Worm (Caenorhabditis elegans) whole organism, L4 larva: ENCODE results near the gene str-204.

Experiments
- D1046.2 ChIP-seq: fragments of 200-800 bp; sonication (Bioruptor generic); IDR thresholded peaks from 2 replicates; pipeline ENCODE4 v1.3.6; 2022; ENCODE audit warnings: missing genetic modification characterization, missing compliant biosample characterization
- F26F4.8 ChIP-seq: fragments of 200-800 bp; sonication (Bioruptor generic); conservative IDR thresholded peaks from 2 replicates; pipeline ENCODE4 v1.3.6; 2022; ENCODE audit warnings: missing genetic modification characterization, missing compliant biosample characterization
- R02D3.7 ChIP-seq: fragments of 150-350 bp; sonication (generic microtip); optimal IDR thresholded peaks from 3 replicates; lab custom pipeline; 2014; ENCODE audit warnings: missing biosample characterization, missing genetic modification characterization
- T20F7.1 ChIP-seq: fragments of 200-800 bp; sonication (Bioruptor generic); optimal IDR thresholded peaks from 2 replicates; lab custom pipeline; 2018; ENCODE audit warnings: mild to moderate bottlenecking, missing genetic modification characterization, missing compliant biosample characterization
- T26A8.4 ChIP-seq: fragments of 200-800 bp; sonication (Bioruptor generic); IDR thresholded peaks from 2 replicates; pipeline ENCODE4 v1.3.6; 2022; ENCODE audit warnings: missing genetic modification characterization, missing compliant biosample characterization
- Y5F2A.4 ChIP-seq: fragments of 200-800 bp; sonication (Bioruptor generic); optimal IDR thresholded peaks from 2 replicates; lab custom pipeline; 2018; ENCODE audit warnings: mild to moderate bottlenecking, missing genetic modification characterization, missing compliant biosample characterization
- ZK546.5 ChIP-seq, 2 experiments: sonication (generic microtip); optimal IDR thresholded peaks; 2 replicates each; lab custom pipeline; 2017; ENCODE audit warnings: missing biosample characterization in 2 of 2, missing genetic modification characterization in 2 of 2
- aha-1 ChIP-seq: fragments of 150-350 bp; peaks from one replicate; lab custom pipeline; 2014; ENCODE audit warnings: missing biosample characterization, missing genetic modification characterization
- aly-2 ChIP-seq: sonication (generic microtip); optimal IDR thresholded peaks from 2 replicates; lab custom pipeline; 2018; ENCODE audit warnings: missing biosample characterization, missing genetic modification characterization
- ama-1 ChIP-seq: fragments of 150-350 bp; optimal IDR thresholded peaks from 2 replicates; lab custom pipeline; 2014; ENCODE audit warnings: inconsistent platforms, mixed read lengths
- ceh-20 ChIP-seq: fragments of 200-800 bp; sonication (Bioruptor generic); IDR thresholded peaks from 2 replicates; pipeline ENCODE4 v1.3.6; 2022; ENCODE audit warnings: missing genetic modification reagents, missing genetic modification characterization, missing compliant biosample characterization
- ceh-28 ChIP-seq: fragments of 150-350 bp; optimal IDR thresholded peaks from 2 replicates; lab custom pipeline; 2014; ENCODE audit warnings: missing biosample characterization, missing genetic modification reagents, missing genetic modification characterization
- daf-16 ChIP-seq, 3 experiments: sonication (generic microtip); optimal IDR thresholded peaks; 2 replicates each; lab custom pipeline; 2016 to 2017; ENCODE audit warnings: missing genetic modification characterization in 3 of 3, missing genetic modification reagents in 3 of 3, mild to moderate bottlenecking in 2 of 3, missing compliant biosample characterization in 2 of 3, missing biosample characterization in 1 of 3, moderate library complexity in 1 of 3
- daf-8 ChIP-seq: fragments of 200-800 bp; sonication (Bioruptor generic); IDR thresholded peaks from 2 replicates; pipeline ENCODE4 v1.3.6; 2022; ENCODE audit warnings: missing genetic modification characterization, missing compliant biosample characterization
- dmd-8 ChIP-seq: fragments of 200-800 bp; sonication (Bioruptor generic); IDR thresholded peaks from 2 replicates; pipeline ENCODE4 v1.3.6; 2022; ENCODE audit warnings: missing genetic modification characterization, missing compliant biosample characterization
- dpl-1 ChIP-seq: fragments of 150-350 bp; optimal IDR thresholded peaks from 2 replicates; lab custom pipeline; 2014; ENCODE audit warnings: missing biosample characterization, missing genetic modification reagents, missing genetic modification characterization
- dve-1 ChIP-seq: sonication (generic microtip); optimal IDR thresholded peaks from 2 replicates; lab custom pipeline; 2017; ENCODE audit warnings: antibody characterized with exemption, mild to moderate bottlenecking, missing genetic modification characterization, missing compliant biosample characterization; ENCODE audit not compliant: insufficient read depth
- fkh-10 ChIP-seq: fragments of 150-350 bp; optimal IDR thresholded peaks from 2 replicates; lab custom pipeline; 2014; ENCODE audit warnings: missing biosample characterization, missing genetic modification reagents, missing genetic modification characterization
- hif-1 ChIP-seq, 2 experiments: sonication (generic microtip); optimal IDR thresholded peaks; 2 replicates each; lab custom pipeline; 2016 to 2017; ENCODE audit warnings: missing compliant biosample characterization in 2 of 2, missing genetic modification characterization in 2 of 2, missing genetic modification reagents in 2 of 2, missing genotype in 2 of 2, mild to moderate bottlenecking in 1 of 2
- hlh-11 ChIP-seq: fragments of 200-800 bp; sonication (Bioruptor generic); optimal IDR thresholded peaks from 2 replicates; lab custom pipeline; 2018; ENCODE audit warnings: mild to moderate bottlenecking, missing genetic modification characterization, missing compliant biosample characterization
- jun-1 ChIP-seq: fragments of 150-350 bp; optimal IDR thresholded peaks from 2 replicates; lab custom pipeline; 2014; ENCODE audit warnings: missing biosample characterization, missing genetic modification reagents, missing genetic modification characterization
- lin-1 ChIP-seq: fragments of 200-800 bp; sonication (Bioruptor generic); IDR thresholded peaks from 2 replicates; pipeline ENCODE4 v1.3.6; 2022; ENCODE audit warnings: missing genetic modification reagents, missing genetic modification characterization, missing compliant biosample characterization
- lin-15B ChIP-seq: fragments of 150-350 bp; sonication (generic microtip); optimal IDR thresholded peaks from 3 replicates; lab custom pipeline; 2014; ENCODE audit warnings: missing biosample characterization, missing genetic modification characterization
- lin-29 ChIP-seq: fragments of 200-800 bp; sonication (Bioruptor generic); IDR thresholded peaks from 2 replicates; pipeline ENCODE4 v1.3.6; 2022; ENCODE audit warnings: missing genetic modification reagents, missing genetic modification characterization, missing compliant biosample characterization
- lin-38 ChIP-seq: fragments of 200-800 bp; sonication (Bioruptor generic); IDR thresholded peaks from 2 replicates; pipeline ENCODE4 v1.3.6; 2022; ENCODE audit warnings: missing genetic modification reagents, missing genetic modification characterization, missing compliant biosample characterization
- lsy-2 ChIP-seq, 2 experiments: fragments of 150-350 bp in 1 of 2; sonication (generic microtip) in 1 of 2; optimal IDR thresholded peaks; 2 replicates each; lab custom pipeline; 2014 to 2017; ENCODE audit warnings: missing biosample characterization in 2 of 2, missing genetic modification characterization in 2 of 2
- madf-5 ChIP-seq, 2 experiments: fragments of 200-800 bp; sonication (Bioruptor generic); IDR thresholded peaks; 2 replicates each; pipeline ENCODE4 v1.3.6; 2022; ENCODE audit warnings: missing compliant biosample characterization in 2 of 2, missing genetic modification characterization in 2 of 2
- mdl-1 ChIP-seq, 2 experiments: fragments of 150-350 bp in 1 of 2; sonication (generic microtip) in 1 of 2; optimal IDR thresholded peaks; 2 replicates each; lab custom pipeline; 2014 to 2017; ENCODE audit warnings: missing biosample characterization in 2 of 2, missing genetic modification characterization in 2 of 2
- mep-1 ChIP-seq: fragments of 150-350 bp; sonication (generic microtip); optimal IDR thresholded peaks from 3 replicates; lab custom pipeline; 2014; ENCODE audit warnings: missing biosample characterization, missing genetic modification characterization
- mes-2 ChIP-seq: sonication (generic microtip); optimal IDR thresholded peaks from 2 replicates; lab custom pipeline; 2016; ENCODE audit warnings: missing genotype, mild to moderate bottlenecking, missing genetic modification characterization, missing compliant biosample characterization; ENCODE audit not compliant: poor library complexity, severe bottlenecking
- mxl-2 ChIP-seq: fragments of 200-800 bp; sonication (Bioruptor generic); conservative IDR thresholded peaks from 2 replicates; pipeline ENCODE4 v1.3.6; 2022; ENCODE audit warnings: missing genetic modification reagents, missing genetic modification characterization, missing compliant biosample characterization
- nhr-10 ChIP-seq: fragments of 150-350 bp; optimal IDR thresholded peaks from 2 replicates; lab custom pipeline; 2014; ENCODE audit warnings: missing biosample characterization, missing genetic modification characterization
- nhr-102 ChIP-seq: sonication (generic microtip); optimal IDR thresholded peaks from 2 replicates; lab custom pipeline; 2016; ENCODE audit warnings: mild to moderate bottlenecking, missing genetic modification characterization, moderate library complexity, missing compliant biosample characterization
- nhr-28 ChIP-seq: fragments of 150-350 bp; optimal IDR thresholded peaks from 2 replicates; lab custom pipeline; 2014; ENCODE audit warnings: missing biosample characterization, missing genetic modification characterization
- nhr-48 ChIP-seq: sonication (generic microtip); optimal IDR thresholded peaks from 2 replicates; lab custom pipeline; 2016; ENCODE audit warnings: mild to moderate bottlenecking, missing genetic modification characterization, missing compliant biosample characterization
- nhr-6 ChIP-seq: fragments of 150-350 bp; optimal IDR thresholded peaks from 2 replicates; lab custom pipeline; 2014; ENCODE audit warnings: missing biosample characterization, missing genetic modification characterization
- nhr-76 ChIP-seq: fragments of 150-350 bp; optimal IDR thresholded peaks from 2 replicates; lab custom pipeline; 2014; ENCODE audit warnings: missing biosample characterization, missing genetic modification characterization
- nhr-77 ChIP-seq: fragments of 150-350 bp; optimal IDR thresholded peaks from 2 replicates; lab custom pipeline; 2014; ENCODE audit warnings: missing biosample characterization, missing genetic modification characterization
- php-3 ChIP-seq: fragments of 200-800 bp; sonication (Bioruptor generic); IDR thresholded peaks from 2 replicates; pipeline ENCODE4 v1.3.6; 2022; ENCODE audit warnings: missing genetic modification reagents, missing genetic modification characterization, missing compliant biosample characterization
- saeg-2 ChIP-seq: fragments of 200-800 bp; sonication (Bioruptor generic); IDR thresholded peaks from 2 replicates; pipeline ENCODE4 v1.3.6; 2022; ENCODE audit warnings: missing genetic modification reagents, missing genetic modification characterization, missing compliant biosample characterization
- set-16 ChIP-seq: fragments of 200-800 bp; sonication (Bioruptor generic); IDR thresholded peaks from 2 replicates; pipeline ENCODE4 v1.3.6; 2022; ENCODE audit warnings: missing genetic modification reagents, missing genetic modification characterization, missing compliant biosample characterization
- skn-1 ChIP-seq: fragments of 150-350 bp; optimal IDR thresholded peaks from 2 replicates; lab custom pipeline; 2014; ENCODE audit warnings: missing biosample characterization, missing genetic modification characterization
- tra-1 ChIP-seq: fragments of 200-800 bp; sonication (Bioruptor generic); IDR thresholded peaks from 2 replicates; pipeline ENCODE4 v1.3.6; 2022; ENCODE audit warnings: missing genetic modification reagents, missing genetic modification characterization, missing compliant biosample characterization
- unc-62 ChIP-seq, 3 experiments: fragments of 150-350 bp in 1 of 3; sonication (generic microtip); optimal IDR thresholded peaks in 2 of 3; peaks in 1 of 3; 1 replicate in 1 of 3; 2 replicates in 2 of 3; lab custom pipeline; 2014 to 2017; ENCODE audit warnings: missing biosample characterization in 3 of 3, missing genetic modification characterization in 3 of 3, missing genetic modification reagents in 3 of 3, missing genotype in 1 of 3
- zag-1 ChIP-seq: fragments of 150-350 bp; optimal IDR thresholded peaks from 2 replicates; lab custom pipeline; 2014; ENCODE audit warnings: missing biosample characterization, missing genetic modification characterization
- zfp-3 ChIP-seq: fragments of 200-800 bp; sonication (Bioruptor generic); conservative IDR thresholded peaks from 2 replicates; pipeline ENCODE4 v1.3.6; 2022; ENCODE audit warnings: missing genetic modification reagents, missing genetic modification characterization, missing compliant biosample characterization
- ztf-7 ChIP-seq: fragments of 150-350 bp; optimal IDR thresholded peaks from 2 replicates; lab custom pipeline; 2014; ENCODE audit warnings: missing biosample characterization, missing genetic modification characterization

The str-204 gene

DNA sequence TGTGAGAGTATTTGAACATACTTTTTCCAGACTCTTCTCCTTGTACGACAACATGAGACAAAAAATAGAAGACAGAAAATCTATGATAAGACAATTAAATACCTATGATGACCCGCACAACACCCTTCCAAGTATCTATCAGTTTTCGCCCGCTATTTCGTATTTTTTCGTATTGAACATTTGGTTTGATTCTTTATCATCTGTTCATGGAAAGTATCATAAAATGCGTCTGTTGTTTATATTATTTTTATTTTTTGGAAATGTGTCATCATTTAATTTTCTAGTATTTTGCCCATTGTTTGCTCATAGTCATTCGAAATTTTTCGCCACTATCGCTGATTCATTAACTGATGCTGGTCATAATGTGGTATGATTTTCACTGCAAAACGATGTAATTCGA, 2.4 kb upstream of the str-204 start, which contains the start of gene ugt-39 (continued):
- TF ChIP-seq mes-2 (no peak), dmd-8 (GFP tag; lab: Robert Waterston, UW) (no peak), mdl-1 (tag; optimal IDR thresholded peaks at IDR 0.05; lab: Kevin White, UChicago) (no peak), lin-38 (GFP tag; lab: Robert Waterston, UW) (no peak), T20F7.1 (GFP tag; lab: Kevin White, UChicago) (no peak), nhr-28 (tag; lab: Kevin White, UChicago) (peak; percentile 87), nhr-76 (no peak), lin-1 (no peak), ama-1 (lab: Kevin White, UChicago) (no peak), nhr-6 (tag; lab: Kevin White, UChicago) (no peak), fkh-10 (no peak), mxl-2 (GFP tag; lab: Robert Waterston, UW) (no peak), daf-16 (GFP tag; optimal IDR thresholded peaks at IDR 0.05; lab: Kevin White, UChicago) (no peak), daf-16 (tag; optimal IDR thresholded peaks at IDR 0.05; lab: Kevin White, UChicago) (peak; percentile 91), nhr-77 (peak; percentile 28), lsy-2 (tag; optimal IDR thresholded peaks at IDR 0.05; lab: Kevin White, UChicago) (no peak), T26A8.4 (GFP tag; lab: Robert Waterston, UW) (no peak), zfp-3 (no peak), dve-1 (tag; lab: Kevin White, UChicago) (peak; percentile 16), mep-1 (tag; lab: Kevin White, UChicago) (no peak), ceh-28 (tag; lab: Kevin White, UChicago) (no peak), hlh-11 (tag; lab: Kevin White, UChicago) (peak; percentile 52), lin-15B (tag; lab: Kevin White, UChicago) (no peak), unc-62 (GFP tag; optimal IDR thresholded peaks at IDR 0.05 in 1 of 2; lab: Kevin White, UChicago) (no peak), unc-62 (tag; optimal IDR thresholded peaks at IDR 0.05; lab: Kevin White, UChicago) (no peak), D1046.2 (GFP tag; lab: Robert Waterston, UW) (no peak), tra-1 (GFP tag; lab: Robert Waterston, UW) (no peak), lin-29 (GFP tag; lab: Robert Waterston, UW) (no peak), saeg-2 (GFP tag; lab: Robert Waterston, UW) (no peak), ztf-7 (tag; lab: Kevin White, UChicago) (no peak), nhr-10 (no peak), daf-8 (GFP tag; lab: Robert Waterston, UW) (no peak), set-16 (GFP tag; lab: Robert Waterston, UW) (no peak)

DNA sequence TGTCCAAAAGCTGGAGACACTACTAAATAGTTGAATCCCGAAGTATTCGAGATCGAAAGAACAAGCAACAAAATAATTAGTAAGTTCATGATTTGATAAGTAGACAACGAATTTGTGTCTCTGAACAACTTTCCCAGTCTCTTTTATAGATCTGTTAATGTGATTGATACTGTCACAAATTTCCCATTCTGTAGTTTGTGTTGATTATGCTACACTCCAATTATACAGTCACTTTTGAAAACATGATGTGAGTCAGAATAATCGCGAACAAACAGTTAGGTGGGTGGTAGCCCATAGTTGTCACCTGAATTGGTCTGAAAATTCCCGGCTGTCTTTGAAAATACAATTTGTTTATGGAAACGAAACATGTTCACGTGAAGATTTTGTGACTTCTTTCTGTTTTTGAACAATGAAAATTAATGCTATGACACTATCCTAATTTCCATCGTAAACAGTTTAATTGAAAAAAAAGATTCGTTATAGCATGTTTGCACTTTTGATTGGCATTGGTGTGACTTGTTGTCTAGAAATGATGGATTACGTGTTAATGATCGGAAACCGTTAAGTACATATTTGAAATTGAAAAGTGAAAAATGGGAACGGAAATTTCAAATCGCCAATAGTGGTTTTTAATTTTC, 4.1 kb downstream of the str-204 start, which contains the start of gene ugt-41:
TSS of gene ugt-41 (minus strand) at position 119 of the 638 bp plus-strand sequence.
- TF ChIP-seq dpl-1 (no peak), F26F4.8 (no peak), mdl-1 (tag; optimal IDR thresholded peaks at IDR 0.05; lab: Kevin White, UChicago) (peak in 1 of 2 experiments; percentile 6), php-3 (GFP tag; lab: Robert Waterston, UW) (peak; percentile 92), nhr-28 (tag; lab: Kevin White, UChicago) (peak; percentile 92), R02D3.7 (tag; lab: Kevin White, UChicago) (no peak), nhr-48 (tag; lab: Kevin White, UChicago) (peak; percentile 28), skn-1 (tag; lab: Kevin White, UChicago) (no peak), mes-2 (no peak), Y5F2A.4 (no peak), aha-1 (tag; lab: Kevin White, UChicago) (no peak), mxl-2 (GFP tag; lab: Robert Waterston, UW) (peak; percentile 60; the same call in 1 of the 2 replicates), fkh-10 (no peak), ZK546.5 (tag; optimal IDR thresholded peaks at IDR 0.05; lab: Kevin White, UChicago) (no peak), tra-1 (GFP tag; lab: Robert Waterston, UW) (0 out of 2 replicates have a peak, but pooled peaks have one; percentile 57), daf-16 (GFP tag; optimal IDR thresholded peaks at IDR 0.05; lab: Kevin White, UChicago) (no peak), daf-16 (tag; optimal IDR thresholded peaks at IDR 0.05; lab: Kevin White, UChicago) (peak; percentile 96), zag-1 (no peak), nhr-102 (tag; lab: Kevin White, UChicago) (peak; percentile 90), jun-1 (tag; lab: Kevin White, UChicago) (no peak), hif-1 (tag; optimal IDR thresholded peaks at IDR 0.05; lab: Kevin White, UChicago) (peak in 1 of 2 experiments; percentile 53), ceh-20 (GFP tag; lab: Robert Waterston, UW) (peak; percentile 65; the same call in 1 of the 2 replicates), aly-2 (tag; lab: Kevin White, UChicago) (no peak), lin-38 (GFP tag; lab: Robert Waterston, UW) (no peak), madf-5 (GFP tag; IDR thresholded peaks at IDR 0.05; lab: Robert Waterston, UW) (no peak), nhr-76 (no peak), unc-62 (GFP tag; optimal IDR thresholded peaks at IDR 0.05 in 1 of 2; lab: Kevin White, UChicago) (peak in 1 of 2 experiments; percentile 51), unc-62 (tag; optimal IDR thresholded peaks at IDR 0.05; lab: Kevin White, UChicago) (no peak)
